Fruit fly (Drosophila melanogaster) whole organism, embryonic: ENCODE measurements around the gene Vps26.

Experiments
- ATbp ChIP-seq: fragments of 200-800 bp; sonication (Bioruptor generic); optimal IDR thresholded peaks from 2 replicates; lab custom pipeline; 2017; ENCODE audit warnings: missing biosample characterization, mild to moderate bottlenecking, missing genetic modification characterization, missing genetic modification reagents
- Adf1 ChIP-seq: fragments of 200-800 bp; sonication (Bioruptor generic); IDR thresholded peaks from 2 replicates; pipeline ENCODE4 v1.3.6; 2022; ENCODE audit warnings: missing biosample characterization, missing genetic modification characterization
- BtbVII ChIP-seq: fragments of 200-800 bp; sonication (Bioruptor generic); optimal IDR thresholded peaks from 3 replicates; lab custom pipeline; 2017; ENCODE audit warnings: missing biosample characterization, mild to moderate bottlenecking, missing genetic modification characterization
- CG11723 ChIP-seq: fragments of 200-800 bp; sonication (Bioruptor generic); optimal IDR thresholded peaks from 2 replicates; lab custom pipeline; 2017; ENCODE audit warnings: missing biosample characterization, mild to moderate bottlenecking, missing genetic modification characterization
- CG12299 ChIP-seq: fragments of 200-800 bp; sonication (Bioruptor generic); optimal IDR thresholded peaks from 2 replicates; lab custom pipeline; 2018; ENCODE audit warnings: missing biosample characterization, mild to moderate bottlenecking, missing genetic modification characterization
- CG12391 ChIP-seq: fragments of 200-800 bp; sonication (Bioruptor generic); optimal IDR thresholded peaks from 3 replicates; lab custom pipeline; 2018; ENCODE audit warnings: missing biosample characterization, mild to moderate bottlenecking, missing genetic modification characterization, moderate library complexity
- CG13287 ChIP-seq: fragments of 200-800 bp; sonication (Bioruptor generic); IDR thresholded peaks from 2 replicates; pipeline ENCODE4 v1.3.6; 2022; ENCODE audit warnings: missing biosample characterization, missing genetic modification characterization; ENCODE audit not compliant: partially characterized antibody
- CG13424 ChIP-seq: fragments of 200-800 bp; sonication (Bioruptor generic); optimal IDR thresholded peaks from 2 replicates; lab custom pipeline; 2019; ENCODE audit warnings: missing biosample characterization, mild to moderate bottlenecking, missing genetic modification characterization, moderate library complexity
- CG13775 ChIP-seq: fragments of 200-800 bp; sonication (Bioruptor generic); optimal IDR thresholded peaks from 3 replicates; lab custom pipeline; 2017; ENCODE audit warnings: missing biosample characterization, mild to moderate bottlenecking, missing genetic modification characterization
- CG14050 ChIP-seq: fragments of 200-800 bp; sonication (Bioruptor generic); IDR thresholded peaks from 3 replicates; pipeline ENCODE4 v1.3.6; 2022; ENCODE audit warnings: missing biosample characterization, missing genetic modification characterization
- CG14441 ChIP-seq: fragments of 200-800 bp; sonication (Bioruptor generic); IDR thresholded peaks from 2 replicates; pipeline ENCODE4 v1.3.6; 2022; ENCODE audit warnings: missing biosample characterization, missing genetic modification characterization
- CG15269 ChIP-seq: fragments of 200-800 bp; sonication (Bioruptor generic); optimal IDR thresholded peaks from 2 replicates; lab custom pipeline; 2018; ENCODE audit warnings: missing biosample characterization, mild to moderate bottlenecking, missing genetic modification characterization, moderate library complexity
- CG15479 ChIP-seq: fragments of 200-800 bp; sonication (Bioruptor generic); optimal IDR thresholded peaks from 3 replicates; lab custom pipeline; 2019; ENCODE audit warnings: missing biosample characterization, mild to moderate bottlenecking, missing genetic modification characterization, moderate library complexity
- CG16815 ChIP-seq: fragments of 200-800 bp; sonication (Bioruptor generic); optimal IDR thresholded peaks from 3 replicates; lab custom pipeline; 2017; ENCODE audit warnings: missing biosample characterization, mild to moderate bottlenecking, missing genetic modification characterization
- CG2120 ChIP-seq: fragments of 200-800 bp; sonication (Bioruptor generic); optimal IDR thresholded peaks from 3 replicates; lab custom pipeline; 2016; ENCODE audit warnings: missing biosample characterization, missing genetic modification characterization
- CG2889 ChIP-seq: fragments of 200-800 bp; sonication (Bioruptor generic); IDR thresholded peaks from 3 replicates; pipeline ENCODE4 v1.3.6; 2022; ENCODE audit warnings: missing biosample characterization, missing genetic modification characterization
- CG31388 ChIP-seq: fragments of 200-800 bp; sonication (Bioruptor generic); optimal IDR thresholded peaks from 2 replicates; lab custom pipeline; 2016; ENCODE audit warnings: missing biosample characterization, missing genetic modification characterization
- CG3281 ChIP-seq: fragments of 200-800 bp; sonication (Bioruptor generic); optimal IDR thresholded peaks from 3 replicates; lab custom pipeline; 2017; ENCODE audit warnings: missing biosample characterization, mild to moderate bottlenecking, missing genetic modification characterization
- CG3995 ChIP-seq: fragments of 200-800 bp; sonication (Bioruptor generic); optimal IDR thresholded peaks from 3 replicates; lab custom pipeline; 2016; ENCODE audit warnings: missing biosample characterization, missing genetic modification characterization
- CG4328 ChIP-seq: fragments of 200-800 bp; sonication (Bioruptor generic); optimal IDR thresholded peaks from 3 replicates; lab custom pipeline; 2017; ENCODE audit warnings: missing biosample characterization, missing genetic modification reagents, missing genetic modification characterization
- CG43689 ChIP-seq: fragments of 200-800 bp; sonication (Bioruptor generic); IDR thresholded peaks from 2 replicates; pipeline ENCODE4 v1.3.6; 2022; ENCODE audit warnings: missing biosample characterization, missing genetic modification characterization
- CG6254 ChIP-seq: fragments of 200-800 bp; sonication (Bioruptor generic); optimal IDR thresholded peaks from 3 replicates; lab custom pipeline; 2017; ENCODE audit warnings: mild to moderate bottlenecking, missing biosample characterization, missing genetic modification reagents, missing genetic modification characterization
- CG7556 ChIP-seq: fragments of 200-800 bp; sonication (Bioruptor generic); optimal IDR thresholded peaks from 2 replicates; lab custom pipeline; 2017; ENCODE audit warnings: missing biosample characterization, mild to moderate bottlenecking, missing genetic modification characterization
- CG7928 ChIP-seq: fragments of 200-800 bp; sonication (Bioruptor generic); optimal IDR thresholded peaks from 2 replicates; lab custom pipeline; 2017; ENCODE audit warnings: missing biosample characterization, mild to moderate bottlenecking, missing genetic modification characterization
- CG7987 ChIP-seq: fragments of 200-800 bp; sonication (Bioruptor generic); optimal IDR thresholded peaks from 2 replicates; lab custom pipeline; 2018; ENCODE audit warnings: missing biosample characterization, mild to moderate bottlenecking, missing genetic modification characterization, moderate library complexity
- D19A ChIP-seq: fragments of 200-800 bp; optimal IDR thresholded peaks from 3 replicates; lab custom pipeline; 2019; ENCODE audit warnings: missing biosample characterization, mild to moderate bottlenecking, missing genetic modification characterization, moderate library complexity
- Dek ChIP-seq: fragments of 200-800 bp; sonication (Bioruptor generic); optimal IDR thresholded peaks from 3 replicates; lab custom pipeline; 2019; ENCODE audit warnings: missing biosample characterization, mild to moderate bottlenecking, missing genetic modification characterization, moderate library complexity
- Dip3 ChIP-seq: fragments of 200-800 bp; sonication (Bioruptor generic); optimal IDR thresholded peaks from 3 replicates; lab custom pipeline; 2016; ENCODE audit warnings: missing biosample characterization, missing genetic modification characterization
- Doc2 ChIP-seq: fragments of 200-800 bp; sonication (Bioruptor generic); IDR thresholded peaks from 2 replicates; pipeline ENCODE4 v1.3.6; 2022; ENCODE audit warnings: missing biosample characterization, missing genetic modification characterization
- ERR ChIP-seq: fragments of 200-800 bp; sonication (Bioruptor generic); optimal IDR thresholded peaks from 2 replicates; lab custom pipeline; 2016; ENCODE audit warnings: missing biosample characterization, missing genetic modification characterization
- Lim3 ChIP-seq: fragments of 200-800 bp; sonication (Bioruptor generic); IDR thresholded peaks from 2 replicates; pipeline ENCODE4 v1.3.6; 2022; ENCODE audit warnings: missing biosample characterization, missing genetic modification characterization
- Ravus ChIP-seq: fragments of 200-800 bp; sonication (Bioruptor generic); IDR thresholded peaks from 2 replicates; pipeline ENCODE4 v1.3.6; 2022; ENCODE audit warnings: missing biosample characterization, missing genetic modification characterization
- Spps ChIP-seq: fragments of 200-800 bp; sonication (Bioruptor generic); optimal IDR thresholded peaks from 2 replicates; lab custom pipeline; 2018; ENCODE audit warnings: missing biosample characterization, mild to moderate bottlenecking, missing genetic modification characterization
- TFAM ChIP-seq: fragments of 200-800 bp; sonication (Bioruptor generic); optimal IDR thresholded peaks from 2 replicates; lab custom pipeline; 2017; ENCODE audit warnings: missing biosample characterization, missing genetic modification characterization, inconsistent platforms
- YL-1 ChIP-seq: fragments of 200-800 bp; sonication (Bioruptor generic); optimal IDR thresholded peaks from 3 replicates; lab custom pipeline; 2017; ENCODE audit warnings: missing biosample characterization, mild to moderate bottlenecking, missing genetic modification characterization
- chinmo ChIP-seq: fragments of 200-800 bp; sonication (Bioruptor generic); IDR thresholded peaks from 4 replicates; pipeline ENCODE4 v1.3.6; 2022; ENCODE audit warnings: missing biosample characterization, missing genetic modification characterization; ENCODE audit not compliant: partially characterized antibody
- ci ChIP-seq: fragments of 200-800 bp; sonication (Bioruptor generic); IDR thresholded peaks from 3 replicates; pipeline ENCODE4 v1.3.6; 2022; ENCODE audit warnings: missing biosample characterization, missing genetic modification characterization
- da ChIP-seq: fragments of 200-800 bp; sonication (Bioruptor generic); optimal IDR thresholded peaks from 2 replicates; lab custom pipeline; 2016; ENCODE audit warnings: missing biosample characterization, missing genetic modification characterization
- dan ChIP-seq: fragments of 200-800 bp; sonication (Bioruptor generic); IDR thresholded peaks from 2 replicates; pipeline ENCODE4 v1.3.6; 2022; ENCODE audit warnings: missing biosample characterization, missing genetic modification characterization
- exex ChIP-seq: fragments of 200-800 bp; sonication (Bioruptor generic); optimal IDR thresholded peaks from 4 replicates; lab custom pipeline; 2018; ENCODE audit warnings: missing biosample characterization, mild to moderate bottlenecking, missing genetic modification characterization, moderate library complexity
- fd102C ChIP-seq: fragments of 200-800 bp; sonication (Bioruptor generic); optimal IDR thresholded peaks from 2 replicates; lab custom pipeline; 2018; ENCODE audit warnings: missing biosample characterization, mild to moderate bottlenecking, missing genetic modification characterization, moderate library complexity
- kah ChIP-seq: fragments of 200-800 bp; sonication (Bioruptor generic); optimal IDR thresholded peaks from 2 replicates; lab custom pipeline; 2018; ENCODE audit warnings: missing biosample characterization, mild to moderate bottlenecking, missing genetic modification characterization
- klu ChIP-seq: fragments of 200-800 bp; sonication (Bioruptor generic); IDR thresholded peaks from 2 replicates; pipeline ENCODE4 v1.3.6; 2022; ENCODE audit warnings: missing biosample characterization, missing genetic modification characterization
- kni ChIP-seq: fragments of 200-800 bp; sonication (Bioruptor generic); optimal IDR thresholded peaks from 3 replicates; lab custom pipeline; 2017; ENCODE audit warnings: mild to moderate bottlenecking, missing biosample characterization, missing genetic modification reagents, missing genetic modification characterization
- lilli ChIP-seq: fragments of 200-800 bp; sonication (Bioruptor generic); optimal IDR thresholded peaks from 3 replicates; lab custom pipeline; 2016; ENCODE audit warnings: missing biosample characterization, missing genetic modification characterization
- pnt ChIP-seq: fragments of 200-800 bp; sonication (Bioruptor generic); optimal IDR thresholded peaks from 3 replicates; lab custom pipeline; 2016; ENCODE audit warnings: missing biosample characterization, missing genetic modification characterization
- ro ChIP-seq: fragments of 200-800 bp; sonication (Bioruptor generic); IDR thresholded peaks from 2 replicates; pipeline ENCODE4 v1.3.6; 2022; ENCODE audit warnings: missing biosample characterization, missing genetic modification characterization
- seq ChIP-seq: fragments of 200-800 bp; sonication (Bioruptor generic); IDR thresholded peaks from 2 replicates; pipeline ENCODE4 v1.3.6; 2022; ENCODE audit warnings: missing biosample characterization, missing genetic modification characterization
- stwl ChIP-seq: fragments of 200-800 bp; sonication (Bioruptor generic); optimal IDR thresholded peaks from 3 replicates; lab custom pipeline; 2018; ENCODE audit warnings: missing biosample characterization, mild to moderate bottlenecking, missing genetic modification characterization, moderate library complexity
- toy ChIP-seq: fragments of 200-800 bp; sonication (Bioruptor generic); IDR thresholded peaks from 2 replicates; pipeline ENCODE4 v1.3.6; 2022; ENCODE audit warnings: missing biosample characterization, missing genetic modification characterization
- trh ChIP-seq: fragments of 200-800 bp; sonication (Bioruptor generic); optimal IDR thresholded peaks from 2 replicates; lab custom pipeline; 2016; ENCODE audit warnings: missing biosample characterization, missing genetic modification characterization
- usp ChIP-seq: fragments of >200 bp; optimal IDR thresholded peaks from 2 replicates; lab custom pipeline; 2017; ENCODE audit warnings: missing biosample characterization, missing genetic modification characterization

Vps26 gene

dm6 chrX:1901605-1902136 is 28.0 kb downstream of the Vps26 start, which contains the start of gene Ldaf1 (continued):
- TF ChIP-seq Dip3 (GFP tag; lab: Kevin White, UChicago) (no peak), CG13287 (peak; percentile 23; the same call in 1 of the 2 replicates), CG4328 (GFP tag; lab: Kevin White, UChicago) (no peak), CG7928 (peak; percentile 87), CG11723 (GFP tag; lab: Kevin White, UChicago) (no peak), Adf1 (no peak), CG43689 (GFP tag; lab: Robert Waterston, UW) (no peak), CG15269 (tag; lab: Kevin White, UChicago) (no peak), Doc2 (no peak), Spps (tag; lab: Kevin White, UChicago) (no peak), kni (GFP tag; lab: Kevin White, UChicago) (no peak), CG2889 (GFP tag; lab: Robert Waterston, UW) (no peak), kah (GFP tag; lab: Kevin White, UChicago) (no peak), CG6254 (no peak), da (GFP tag; lab: Kevin White, UChicago) (no peak), seq (GFP tag; lab: Robert Waterston, UW) (no peak), CG15479 (GFP tag; lab: Kevin White, UChicago) (no peak), klu (GFP tag; lab: Robert Waterston, UW) (no peak), ro (no peak), fd102C (GFP tag; lab: Kevin White, UChicago) (no peak), stwl (tag; lab: Kevin White, UChicago) (peak; percentile 40), CG31388 (GFP tag; lab: Kevin White, UChicago) (no peak), dan (no peak), pnt (GFP tag; lab: Kevin White, UChicago) (no peak), CG3281 (peak; percentile 20), usp (GFP tag; lab: Kevin White, UChicago) (no peak), trh (GFP tag; lab: Kevin White, UChicago) (no peak), exex (tag; lab: Kevin White, UChicago) (no peak), YL-1 (GFP tag; lab: Kevin White, UChicago) (peak; percentile 4), CG12299 (tag; lab: Kevin White, UChicago) (no peak), CG12391 (tag; lab: Kevin White, UChicago) (no peak), ERR (GFP tag; lab: Kevin White, UChicago) (no peak), D19A (tag; lab: Kevin White, UChicago) (no peak), CG14441 (GFP tag; lab: Robert Waterston, UW) (no peak), CG16815 (GFP tag; lab: Kevin White, UChicago) (no peak), CG7556 (no peak), Dek (tag; lab: Kevin White, UChicago) (no peak), Lim3 (GFP tag; lab: Robert Waterston, UW) (no peak), CG3995 (GFP tag; lab: Kevin White, UChicago) (no peak), ci (no peak), CG7987 (GFP tag; lab: Kevin White, UChicago) (no peak), ATbp (no peak), chinmo (GFP tag; lab: Robert Waterston, UW) (no peak), CG13775 (GFP tag; lab: Kevin White, UChicago) (no peak), CG2120 (peak; percentile 7), toy (GFP tag; lab: Robert Waterston, UW) (no peak), TFAM (no peak), CG13424 (tag; lab: Kevin White, UChicago) (peak; percentile 5), BtbVII (GFP tag; lab: Kevin White, UChicago) (no peak), lilli (GFP tag; lab: Kevin White, UChicago) (peak; percentile 5), Ravus (GFP tag; lab: Robert Waterston, UW) (no peak), CG14050 (no peak)
